Worm (Caenorhabditis elegans): ENCODE results near the gene C06C3.12.
A peak's percentile ranks its signal among the peaks of the same experiment; 100 is the strongest.

- TF ChIP-seq lsy-2 (tag; optimal IDR thresholded peaks at IDR 0.05) (peak in 1 of 2 experiments; percentile 68), fos-1 (tag; optimal IDR thresholded peaks at IDR 0.05) (no peak), nhr-11 (tag; optimal IDR thresholded peaks at IDR 0.05) (no peak), lin-39 (tag; optimal IDR thresholded peaks at IDR 0.05) (no peak), zag-1 (tag; optimal IDR thresholded peaks at IDR 0.05) (no peak), nhr-76 (tag; optimal IDR thresholded peaks at IDR 0.05) (no peak), dpl-1 (GFP tag; optimal IDR thresholded peaks at IDR 0.05) (peak in 2 of 3 experiments; percentile 17 to 35), tbx-2 (tag; optimal IDR thresholded peaks at IDR 0.05) (peak; percentile 5), ama-1 (optimal IDR thresholded peaks at IDR 0.05) (no peak)
These were observed 18.2 kb upstream of the C06C3.12 start for ce11 chrII:9356723-9357122.
